Fruit fly (Drosophila melanogaster): Measurements from ENCODE around the gene Kat60.

The Kat60 gene

dm6 chr3R:5232197-5232607 lies at the start of gene Kat60, which contains the start of gene Mms19:
Gene Kat60, minus strand, starts transcription at chr3R:5232209.
Gene Mms19, plus strand, starts transcription at chr3R:5232543.
- TF ChIP-seq CTCF (optimal IDR thresholded peaks at IDR 0.05): peak in 1 of 2 experiments; percentile 2
- TF ChIP-seq CG8478 (optimal IDR thresholded peaks at IDR 0.05): no peak

DNA sequence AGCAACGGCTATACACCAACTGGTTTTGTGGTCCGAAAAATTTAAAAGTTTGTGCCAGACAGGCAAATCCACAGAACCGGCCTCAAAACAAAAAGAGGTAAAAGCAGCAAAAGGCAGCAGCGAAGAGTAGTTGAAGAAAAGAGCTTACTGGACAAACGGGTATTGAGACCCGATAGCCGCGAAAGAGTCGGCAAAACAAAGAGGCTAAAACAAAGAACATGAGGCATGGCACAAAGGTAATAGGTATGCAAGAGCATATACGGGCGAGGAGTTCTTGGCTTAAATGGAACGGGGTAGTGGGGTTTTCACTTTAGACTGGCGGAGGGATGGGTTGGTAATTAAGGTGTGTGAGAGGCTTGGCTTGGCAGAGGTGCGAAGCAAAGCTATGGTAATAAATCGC lies 49.1 kb upstream of the Kat60 start:
- no peak for TF ChIP-seq CG8478 (optimal IDR thresholded peaks at IDR 0.05)
- TF ChIP-seq CTCF (optimal IDR thresholded peaks at IDR 0.05): no peak

DNA sequence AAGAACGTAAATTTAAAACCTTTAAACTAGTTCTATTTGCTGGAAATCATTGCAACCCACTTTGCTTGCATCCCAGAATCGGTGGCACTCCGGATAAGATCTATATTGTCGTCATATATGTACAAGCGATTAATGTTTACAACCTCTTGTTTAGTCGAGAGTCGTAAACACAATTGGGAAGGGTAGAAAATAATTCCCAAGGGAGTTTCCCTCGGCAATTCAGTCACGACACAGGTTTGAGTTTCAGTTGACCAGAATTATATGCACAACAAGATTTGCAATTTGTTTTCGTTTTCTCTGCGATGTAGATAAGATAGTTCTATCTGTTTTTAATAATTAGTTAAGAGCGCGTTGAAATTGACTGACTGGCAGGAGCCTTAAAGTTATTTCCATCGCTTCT lies 48.4 kb upstream of the Kat60 start:
- TF ChIP-seq CTCF (optimal IDR thresholded peaks at IDR 0.05) (no peak), CG8478 (optimal IDR thresholded peaks at IDR 0.05) (no peak)

DNA sequence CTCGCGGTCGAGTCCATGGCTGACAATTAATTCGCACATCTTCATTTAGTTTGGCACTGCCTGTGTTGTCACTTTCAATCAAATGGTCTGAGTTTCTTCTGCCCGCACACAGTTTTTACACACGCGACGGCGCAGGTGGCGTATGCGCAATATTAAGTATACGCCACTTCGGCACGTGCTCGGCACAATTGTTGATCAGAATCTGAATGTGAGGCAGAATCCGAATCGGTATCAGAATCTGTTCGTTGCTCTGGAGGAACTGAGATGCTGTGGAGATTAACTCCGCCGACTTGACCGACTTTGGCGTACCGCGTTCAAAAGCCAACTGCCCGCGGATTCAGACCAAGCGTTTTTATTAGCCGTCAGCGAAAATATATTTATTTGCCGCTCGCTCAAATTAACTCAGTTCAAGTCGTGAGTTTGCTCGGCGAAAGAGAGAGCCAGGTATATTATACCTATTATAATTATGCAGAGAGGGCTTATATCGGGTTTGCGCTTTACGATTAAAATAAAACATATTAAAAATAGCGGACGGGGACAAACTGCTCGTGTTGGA lies 47.7 kb upstream of the Kat60 start:
- TF ChIP-seq CG8478 (optimal IDR thresholded peaks at IDR 0.05): no peak
- TF ChIP-seq CTCF (optimal IDR thresholded peaks at IDR 0.05): no peak

dm6 chr3R:5278627-5279026 lies 46.6 kb upstream of the Kat60 start:
- no peak for TF ChIP-seq CG8478 (optimal IDR thresholded peaks at IDR 0.05)
- TF ChIP-seq CTCF (optimal IDR thresholded peaks at IDR 0.05): no peak

DNA sequence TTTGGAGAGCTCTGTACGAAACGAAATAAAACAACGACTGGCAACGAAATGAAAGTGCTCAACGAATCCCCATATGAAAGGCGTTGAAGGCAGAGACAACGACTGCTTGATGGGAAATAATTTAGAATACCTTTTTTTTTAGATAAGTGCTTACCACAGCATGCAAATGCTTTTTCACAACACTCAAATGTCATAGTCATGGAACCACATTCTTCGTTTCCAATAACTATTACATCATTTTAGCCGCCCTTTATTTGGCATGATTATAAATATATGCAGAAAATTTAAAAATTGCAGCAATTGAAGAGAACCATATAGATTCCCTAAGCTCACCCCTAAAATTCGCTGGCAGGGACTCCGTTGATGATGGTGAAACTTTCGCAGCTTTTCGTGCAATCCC lies 45.7 kb upstream of the Kat60 start, which contains the start of gene CG31538:
Gene CG31538 (minus strand): TSS at position 101 of the 400 bp plus-strand sequence.
- TF ChIP-seq CG8478 (optimal IDR thresholded peaks at IDR 0.05): no peak
- TF ChIP-seq CTCF (optimal IDR thresholded peaks at IDR 0.05): no peak

dm6 chr3R:5270806-5271205 lies 38.8 kb upstream of the Kat60 start:
- TF ChIP-seq CTCF (optimal IDR thresholded peaks at IDR 0.05): no peak
- TF ChIP-seq CG8478 (optimal IDR thresholded peaks at IDR 0.05): no peak

DNA sequence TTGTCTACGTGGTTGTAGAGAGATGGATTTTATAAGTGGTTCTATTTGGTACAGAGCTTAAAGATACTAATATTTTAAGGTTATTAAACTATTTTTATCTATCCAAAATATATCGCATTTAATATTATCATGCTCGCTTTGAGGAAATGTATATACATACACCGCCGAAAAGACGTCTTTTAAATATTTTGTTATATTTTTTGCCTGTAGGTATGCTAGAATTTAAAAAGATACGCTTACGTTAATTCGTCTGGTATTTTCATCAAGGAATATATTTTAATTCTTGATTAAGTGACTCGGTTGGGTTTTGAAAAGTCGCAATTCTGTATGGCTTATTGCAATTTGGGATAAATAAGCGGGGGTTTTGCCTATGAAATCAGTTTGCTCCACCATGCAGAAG lies 36.5 kb upstream of the Kat60 start:
- TF ChIP-seq CG8478 (optimal IDR thresholded peaks at IDR 0.05): no peak
- TF ChIP-seq CTCF (optimal IDR thresholded peaks at IDR 0.05): no peak

dm6 chr3R:5266282-5266681 lies 34.3 kb upstream of the Kat60 start:
- TF ChIP-seq CTCF (optimal IDR thresholded peaks at IDR 0.05) (no peak), CG8478 (optimal IDR thresholded peaks at IDR 0.05) (no peak)

DNA sequence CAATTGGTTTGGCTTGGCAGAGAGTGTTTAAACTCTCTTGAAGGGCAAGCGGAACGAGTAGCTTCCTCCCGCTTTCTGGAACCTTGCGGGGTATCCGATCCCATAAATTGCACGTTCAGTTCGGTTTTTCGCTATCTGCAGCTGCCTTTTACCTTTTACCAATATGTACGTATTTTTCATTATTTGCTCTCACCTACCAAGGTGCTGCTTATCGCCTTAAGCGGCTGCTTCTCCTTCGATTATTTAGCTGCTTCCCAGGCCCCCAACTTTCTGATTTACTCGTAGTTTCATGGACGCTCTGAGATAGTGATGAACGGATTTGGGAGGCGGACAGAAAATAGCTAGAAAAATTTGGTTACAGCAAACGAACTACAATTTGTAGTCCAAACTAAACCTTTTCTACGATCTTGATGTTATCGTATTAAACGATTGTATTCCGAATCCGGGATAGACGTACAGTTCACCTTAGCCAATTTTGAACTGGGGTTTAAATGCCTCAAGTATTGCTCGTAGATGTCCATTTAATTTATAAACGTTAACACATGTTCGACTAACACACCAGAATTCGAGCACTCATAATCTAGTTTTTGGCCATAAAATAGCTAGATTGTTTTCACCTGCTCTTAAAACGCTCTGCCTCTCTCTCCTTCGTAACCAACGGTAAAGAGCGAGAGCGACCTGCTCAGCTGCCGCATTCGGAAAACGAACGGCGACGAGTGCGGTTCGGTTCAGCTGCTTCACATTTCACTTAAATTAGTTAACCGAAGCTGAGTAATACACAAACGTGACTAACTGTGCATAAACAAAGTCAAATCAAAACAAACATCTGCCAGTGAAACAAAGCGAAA lies 32.5 kb upstream of the Kat60 start:
- no peak for TF ChIP-seq CTCF (optimal IDR thresholded peaks at IDR 0.05)
- no peak for TF ChIP-seq CG8478 (optimal IDR thresholded peaks at IDR 0.05)

- TF ChIP-seq CTCF (optimal IDR thresholded peaks at IDR 0.05) (no peak), CG8478 (optimal IDR thresholded peaks at IDR 0.05) (no peak)
Measured at dm6 chr3R:5263311-5264250, 31.6 kb upstream of the Kat60 start.

- no peak for TF ChIP-seq CG8478 (optimal IDR thresholded peaks at IDR 0.05)
- TF ChIP-seq CTCF (optimal IDR thresholded peaks at IDR 0.05): no peak
Measured at dm6 chr3R:5262592-5262991, 30.6 kb upstream of the Kat60 start, which contains the start of gene Tim17a2. Gene Tim17a2, minus strand, starts transcription at chr3R:5262692.

DNA sequence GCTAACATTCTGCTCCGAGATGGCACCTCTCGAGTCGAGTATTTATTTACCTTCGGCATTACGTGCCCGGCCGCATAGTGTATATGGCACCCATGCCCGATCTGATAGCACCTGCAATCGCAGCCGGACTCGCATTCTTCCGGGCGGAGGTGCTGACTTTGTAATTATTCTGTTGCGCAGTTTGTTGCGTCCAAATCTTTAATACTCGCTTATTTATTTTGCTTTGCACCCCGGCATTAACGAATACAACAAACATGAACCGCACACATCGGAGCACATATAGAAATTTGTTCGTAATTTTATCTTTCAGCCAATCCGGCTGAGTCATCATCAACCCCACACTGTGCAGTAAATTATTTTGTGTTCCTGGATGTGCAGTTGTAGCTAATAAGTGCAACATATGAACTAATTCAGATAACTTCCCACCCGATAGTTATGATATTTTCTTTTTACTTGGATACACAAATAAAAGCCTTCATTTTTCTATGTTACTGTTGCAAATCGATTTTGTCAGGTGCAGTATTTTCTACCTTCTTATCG lies 30.1 kb upstream of the Kat60 start:
- TF ChIP-seq CG8478 (optimal IDR thresholded peaks at IDR 0.05): no peak
- no peak for TF ChIP-seq CTCF (optimal IDR thresholded peaks at IDR 0.05)

dm6 chr3R:5261262-5261661 lies 29.3 kb upstream of the Kat60 start:
- TF ChIP-seq CTCF (optimal IDR thresholded peaks at IDR 0.05) (no peak), CG8478 (optimal IDR thresholded peaks at IDR 0.05) (no peak)

DNA sequence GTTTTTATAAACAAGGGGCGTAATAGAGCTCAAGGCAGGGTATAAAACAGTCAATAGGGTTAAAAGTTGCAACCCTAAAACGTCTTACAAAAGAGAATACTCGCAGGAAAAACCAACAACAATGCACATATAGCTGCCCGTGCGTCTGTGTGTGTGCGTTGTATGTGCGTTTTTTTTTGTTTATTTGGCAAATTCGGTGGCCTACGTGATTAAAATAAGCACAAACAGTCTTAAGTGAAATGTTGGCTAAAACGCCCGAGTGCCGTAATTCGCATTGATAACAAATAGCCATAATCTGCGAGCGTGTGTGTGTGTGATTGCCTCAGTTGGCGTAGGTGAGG lies 25.1 kb upstream of the Kat60 start:
- TF ChIP-seq CTCF (optimal IDR thresholded peaks at IDR 0.05) (no peak), CG8478 (optimal IDR thresholded peaks at IDR 0.05) (no peak)
